Fruit fly (Drosophila melanogaster): ENCODE data around the gene dj.

DNA sequence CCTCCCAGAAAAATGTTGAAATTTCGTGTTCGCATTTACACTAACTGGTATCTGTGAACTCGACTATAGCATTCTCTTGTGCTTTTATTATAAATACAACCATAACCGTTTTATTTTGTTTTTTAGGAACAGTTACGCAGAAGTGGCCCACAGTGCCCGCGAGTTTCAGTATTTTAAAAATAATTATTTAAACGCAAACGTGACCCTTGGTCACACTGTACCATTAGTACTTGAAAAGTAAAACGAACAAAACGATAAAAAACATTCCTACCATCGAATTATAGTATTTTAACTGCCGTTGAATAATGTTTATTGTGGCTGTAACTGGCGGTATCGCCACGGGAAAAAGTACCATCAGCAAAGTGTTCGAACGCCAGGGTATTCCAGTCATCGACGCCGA is 22.9 kb downstream of the dj start, which contains the start of gene Dpck:
- no peak for TF ChIP-seq h (optimal IDR thresholded peaks at IDR 0.05)
- no peak for TF ChIP-seq psq (optimal IDR thresholded peaks at IDR 0.05)
- TF ChIP-seq Myc (optimal IDR thresholded peaks at IDR 0.05) = no peak
- TF ChIP-seq Sin3A (optimal IDR thresholded peaks at IDR 0.05) = no peak
